Worm (Caenorhabditis elegans): Measurements from ENCODE around the gene F46H5.2.

- TF ChIP-seq pha-4 (tag; optimal IDR thresholded peaks at IDR 0.05) (no peak), D2030.7 (GFP tag; IDR thresholded peaks at IDR 0.05) (no peak), ztf-6 (GFP tag; IDR thresholded peaks at IDR 0.05) (no peak), F33H1.4 (GFP tag; IDR thresholded peaks at IDR 0.05) (no peak), rec-8 (tag; optimal IDR thresholded peaks at IDR 0.05) (no peak), pbrm-1 (GFP tag; IDR thresholded peaks at IDR 0.05) (no peak)
Measured at ce11 chrX:7256891-7257290, 8.6 kb upstream of the F46H5.2 start, which contains the start of gene F46H5.5.

All from whole organism, young adult.